Worm (Caenorhabditis elegans) whole organism, L1 larva: ENCODE data around the gene sru-45.

Source experiments
- C04F5.9 ChIP-seq: sonication (generic microtip); optimal IDR thresholded peaks from 2 replicates; lab custom pipeline; 2016; ENCODE audit warnings: missing genetic modification characterization, missing compliant biosample characterization
- C34B4.2 ChIP-seq: sonication (generic microtip); optimal IDR thresholded peaks from 2 replicates; lab custom pipeline; 2017; ENCODE audit warnings: mild to moderate bottlenecking, missing genetic modification characterization, missing compliant biosample characterization
- Y116A8C.19 ChIP-seq: sonication (generic microtip); optimal IDR thresholded peaks from 2 replicates; lab custom pipeline; 2016; ENCODE audit warnings: missing compliant biosample characterization, missing genetic modification characterization, borderline replicate concordance
- aly-2 ChIP-seq: fragments of 150-350 bp; optimal IDR thresholded peaks from 2 replicates; lab custom pipeline; 2014; ENCODE audit warnings: missing biosample characterization, missing genetic modification characterization
- ama-1 ChIP-seq: fragments of 150-350 bp; optimal IDR thresholded peaks from 2 replicates; lab custom pipeline; 2014
- ceh-63 ChIP-seq: fragments of 200-800 bp; sonication (Bioruptor generic); optimal IDR thresholded peaks from 2 replicates; lab custom pipeline; 2018; ENCODE audit warnings: mild to moderate bottlenecking, missing genetic modification characterization, missing compliant biosample characterization
- dpl-1 ChIP-seq, 3 experiments: fragments of 150-350 bp in 2 of 3; sonication (generic microtip) in 1 of 3; optimal IDR thresholded peaks; 2 replicates each; lab custom pipeline; 2014 to 2017; ENCODE audit warnings: missing biosample characterization in 3 of 3, missing genetic modification characterization in 3 of 3, missing genetic modification reagents in 3 of 3
- dsc-1 ChIP-seq: sonication (generic microtip); optimal IDR thresholded peaks from 2 replicates; lab custom pipeline; 2016; ENCODE audit warnings: mild to moderate bottlenecking, missing genetic modification characterization, missing compliant biosample characterization
- efl-1 ChIP-seq, 4 experiments: fragments of 150-350 bp; optimal IDR thresholded peaks in 3 of 4; peaks in 1 of 4; 1 replicate in 1 of 4; 2 replicates in 3 of 4; lab custom pipeline; 2014; ENCODE audit warnings: missing biosample characterization in 2 of 4, missing genetic modification characterization in 2 of 4, missing genetic modification reagents in 2 of 4
- egl-27 ChIP-seq, 2 experiments: fragments of 150-350 bp in 1 of 2; sonication (generic microtip); optimal IDR thresholded peaks; 3 replicates each; lab custom pipeline; 2017 to 2018; ENCODE audit warnings: missing biosample characterization in 2 of 2, missing genetic modification characterization in 2 of 2, missing genetic modification reagents in 2 of 2
- elt-2 ChIP-seq: sonication (generic microtip); optimal IDR thresholded peaks from 2 replicates; lab custom pipeline; 2016; ENCODE audit warnings: missing genetic modification characterization, mild to moderate bottlenecking, inconsistent platforms, missing compliant biosample characterization, missing genetic modification reagents
- elt-3 ChIP-seq, 6 experiments: fragments of 150-350 bp in 1 of 6; sonication (generic microtip); optimal IDR thresholded peaks; 2 replicates each; lab custom pipeline; 2017 to 2018; ENCODE audit warnings: missing biosample characterization in 6 of 6, missing genetic modification characterization in 6 of 6, inconsistent platforms in 1 of 6
- fos-1 ChIP-seq: fragments of 150-350 bp; optimal IDR thresholded peaks from 2 replicates; lab custom pipeline; 2014; ENCODE audit warnings: missing biosample characterization, missing genetic modification characterization
- irx-1 ChIP-seq: sonication (generic microtip); optimal IDR thresholded peaks from 2 replicates; lab custom pipeline; 2016; ENCODE audit warnings: missing genetic modification characterization, missing compliant biosample characterization
- lin-14 ChIP-seq: fragments of 200-800 bp; sonication (Bioruptor generic); optimal IDR thresholded peaks from 2 replicates; lab custom pipeline; 2018; ENCODE audit warnings: mild to moderate bottlenecking, missing genetic modification characterization, moderate library complexity, missing compliant biosample characterization
- lin-15B ChIP-seq: fragments of 150-350 bp; sonication (generic microtip); optimal IDR thresholded peaks from 3 replicates; lab custom pipeline; 2014; ENCODE audit warnings: missing biosample characterization, missing genetic modification characterization
- lir-3 ChIP-seq: sonication (generic microtip); optimal IDR thresholded peaks from 2 replicates; lab custom pipeline; 2016; ENCODE audit warnings: mild to moderate bottlenecking, missing genetic modification characterization, moderate library complexity, missing compliant biosample characterization; ENCODE audit not compliant: poor library complexity
- lsy-2 ChIP-seq, 2 experiments: fragments of 150-350 bp; optimal IDR thresholded peaks; 2 replicates each; lab custom pipeline; 2014; ENCODE audit warnings: missing biosample characterization in 2 of 2, missing genetic modification characterization in 2 of 2
- mab-9 ChIP-seq: fragments of 200-800 bp; sonication (Bioruptor generic); IDR thresholded peaks from 2 replicates; pipeline ENCODE4 v1.3.6; 2022; ENCODE audit warnings: missing genetic modification reagents, missing genetic modification characterization, missing compliant biosample characterization
- mdl-1 ChIP-seq, 2 experiments: fragments of 150-350 bp; optimal IDR thresholded peaks; 2 replicates each; lab custom pipeline; 2014 to 2017; ENCODE audit warnings: missing biosample characterization in 2 of 2, missing genetic modification characterization in 2 of 2, inconsistent platforms in 1 of 2
- nhr-11 ChIP-seq: fragments of 150-350 bp; optimal IDR thresholded peaks from 2 replicates; lab custom pipeline; 2014; ENCODE audit warnings: missing biosample characterization, missing genetic modification characterization
- nhr-19 ChIP-seq: fragments of 200-800 bp; sonication (Bioruptor generic); conservative IDR thresholded peaks from 2 replicates; pipeline ENCODE4 v1.3.6; 2022; ENCODE audit warnings: missing genetic modification characterization, missing compliant biosample characterization
- nhr-20 ChIP-seq: sonication (generic microtip); optimal IDR thresholded peaks from 2 replicates; lab custom pipeline; 2016; ENCODE audit warnings: mild to moderate bottlenecking, missing genetic modification characterization, missing compliant biosample characterization
- nhr-71 ChIP-seq: sonication (generic microtip); optimal IDR thresholded peaks from 2 replicates; lab custom pipeline; 2016; ENCODE audit warnings: mild to moderate bottlenecking, missing genetic modification characterization, moderate library complexity, missing compliant biosample characterization
- nhr-77 ChIP-seq: fragments of 150-350 bp; optimal IDR thresholded peaks from 2 replicates; lab custom pipeline; 2014; ENCODE audit warnings: missing biosample characterization, missing genetic modification characterization
- nhr-84 ChIP-seq: sonication (generic microtip); optimal IDR thresholded peaks from 2 replicates; lab custom pipeline; 2017; ENCODE audit warnings: missing biosample characterization, missing genetic modification characterization
- nhr-85 ChIP-seq: sonication (generic microtip); peaks from one replicate; lab custom pipeline; 2016; ENCODE audit warnings: missing genetic modification characterization, inconsistent platforms, missing compliant biosample characterization
- pqm-1 ChIP-seq: sonication (generic microtip); optimal IDR thresholded peaks from 3 replicates; lab custom pipeline; 2017; ENCODE audit warnings: missing biosample characterization, missing genetic modification characterization
- rnt-1 ChIP-seq: sonication (generic microtip); optimal IDR thresholded peaks from 2 replicates; lab custom pipeline; 2016; ENCODE audit warnings: mild to moderate bottlenecking, missing genetic modification characterization, moderate library complexity, missing compliant biosample characterization
- skn-1 ChIP-seq: fragments of 150-350 bp; optimal IDR thresholded peaks from 2 replicates; lab custom pipeline; 2014; ENCODE audit warnings: missing biosample characterization, missing genetic modification characterization
- snu-23 ChIP-seq: sonication (generic microtip); optimal IDR thresholded peaks from 2 replicates; lab custom pipeline; 2016; ENCODE audit warnings: missing genetic modification characterization, missing compliant biosample characterization
- sptf-1 ChIP-seq: fragments of 150-350 bp; optimal IDR thresholded peaks from 2 replicates; lab custom pipeline; 2014; ENCODE audit warnings: missing biosample characterization, missing genetic modification characterization
- swsn-7 ChIP-seq: sonication (generic microtip); optimal IDR thresholded peaks from 2 replicates; lab custom pipeline; 2016; ENCODE audit warnings: missing genetic modification characterization, missing compliant biosample characterization
- tbx-2 ChIP-seq: sonication (generic microtip); optimal IDR thresholded peaks from 2 replicates; lab custom pipeline; 2016; ENCODE audit warnings: missing genetic modification characterization, missing compliant biosample characterization
- unc-62 ChIP-seq: fragments of 150-350 bp; optimal IDR thresholded peaks from 2 replicates; lab custom pipeline; 2014; ENCODE audit warnings: missing biosample characterization, missing genetic modification reagents, missing genetic modification characterization
- unc-86 ChIP-seq: sonication (generic microtip); optimal IDR thresholded peaks from 2 replicates; lab custom pipeline; 2016; ENCODE audit warnings: missing genetic modification characterization, missing compliant biosample characterization
- vab-15 ChIP-seq: sonication (generic microtip); optimal IDR thresholded peaks from 2 replicates; lab custom pipeline; 2017; ENCODE audit warnings: missing genotype, mild to moderate bottlenecking, missing genetic modification characterization, missing compliant biosample characterization
- zag-1 ChIP-seq: fragments of 150-350 bp; optimal IDR thresholded peaks from 2 replicates; lab custom pipeline; 2014; ENCODE audit warnings: missing biosample characterization, missing genetic modification characterization
- ztf-11 ChIP-seq, 2 experiments: sonication (generic microtip); optimal IDR thresholded peaks; 2 replicates each; lab custom pipeline; 2016 to 2017; ENCODE audit warnings: missing genetic modification characterization in 2 of 2, missing biosample characterization in 1 of 2, missing compliant biosample characterization in 1 of 2

The sru-45 gene

DNA sequence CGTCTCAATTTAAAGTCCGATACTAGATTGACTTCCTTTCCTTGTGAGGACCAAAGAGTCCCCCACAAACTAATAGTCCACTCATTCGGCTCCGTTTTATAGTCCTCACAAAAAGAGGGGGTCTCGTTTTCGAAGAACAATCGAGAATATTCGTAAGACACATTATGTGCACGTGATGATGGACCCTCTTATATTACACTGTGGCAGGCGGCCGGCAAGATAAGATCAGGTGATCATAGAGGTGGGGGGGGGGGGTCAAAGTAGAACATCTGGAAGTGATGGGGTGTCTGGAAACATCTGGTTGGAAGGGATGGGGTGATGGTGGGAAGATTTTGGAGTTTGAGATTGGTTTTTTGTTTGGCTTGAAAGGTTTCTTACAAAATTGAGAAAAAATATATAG, 32.7 kb downstream of the sru-45 start (continued):
- TF ChIP-seq elt-3 (tag; optimal IDR thresholded peaks at IDR 0.05; lab: Kevin White, UChicago): no peak
- no peak for TF ChIP-seq nhr-11 (tag; lab: Kevin White, UChicago)
- TF ChIP-seq unc-86 (tag; lab: Kevin White, UChicago): no peak
- no peak for TF ChIP-seq egl-27 (tag; optimal IDR thresholded peaks at IDR 0.05; lab: Kevin White, UChicago)
- peak in 1 of 2 experiments; percentile 54 for TF ChIP-seq mdl-1 (tag; optimal IDR thresholded peaks at IDR 0.05; lab: Kevin White, UChicago)
- no peak for TF ChIP-seq tbx-2 (tag; lab: Kevin White, UChicago)
- peak; percentile 27 for TF ChIP-seq snu-23 (GFP tag; lab: Kevin White, UChicago)
- TF ChIP-seq dpl-1 (GFP tag; optimal IDR thresholded peaks at IDR 0.05; lab: Kevin White, UChicago): no peak
- TF ChIP-seq lin-14 (GFP tag; lab: Kevin White, UChicago): peak; percentile 43
- no peak for TF ChIP-seq skn-1 (tag; lab: Kevin White, UChicago)
- TF ChIP-seq, all 84 proteins: peak for 10

DNA sequence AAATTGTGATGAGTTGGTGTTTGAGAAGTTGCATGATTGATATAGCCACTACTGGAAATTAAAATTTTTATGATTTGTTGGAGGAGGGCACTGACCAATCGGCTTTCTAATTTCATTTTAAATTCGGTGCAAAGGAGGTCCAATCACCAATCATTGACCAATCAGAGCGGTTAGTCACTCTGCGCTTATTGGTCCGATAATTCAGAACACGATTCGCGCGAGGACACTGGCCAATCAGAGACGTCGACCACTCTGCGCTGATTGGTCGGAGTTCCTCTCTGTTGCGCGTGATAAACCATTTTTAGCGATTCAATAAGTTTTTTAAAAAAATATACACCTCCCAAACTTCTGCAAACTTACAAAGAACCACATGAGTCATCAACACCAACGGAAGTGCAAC, 34.1 kb downstream of the sru-45 start:
- TF ChIP-seq nhr-20 (tag; lab: Kevin White, UChicago): no peak
- no peak for TF ChIP-seq sptf-1 (tag; lab: Kevin White, UChicago)
- TF ChIP-seq dsc-1 (tag; lab: Kevin White, UChicago): peak; percentile 10

DNA sequence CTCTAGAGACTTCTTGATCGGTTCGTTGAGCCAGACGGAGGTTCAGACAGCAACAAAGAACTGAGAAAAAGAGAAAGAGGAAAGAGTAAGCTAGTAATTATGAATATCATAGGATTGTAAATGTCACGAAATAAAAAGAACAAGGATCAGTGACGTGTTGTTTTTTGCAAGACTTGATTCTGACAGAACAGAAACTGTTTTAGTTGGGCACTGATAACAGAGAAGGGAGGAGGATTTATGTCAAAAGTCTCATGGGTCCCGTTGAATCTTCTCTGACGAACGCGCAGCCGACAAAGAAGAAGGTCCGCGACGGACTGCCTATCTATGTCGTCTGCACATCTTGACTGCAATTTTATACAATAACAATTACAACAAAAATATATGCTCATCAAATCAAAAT, 34.9 kb downstream of the sru-45 start, which contains the start of gene T03E6.9:
Gene T03E6.9, minus strand, starts transcription at position 101 of the 400 bp plus-strand sequence.
- no peak for TF ChIP-seq fos-1 (tag; lab: Kevin White, UChicago)
- TF ChIP-seq nhr-84: no peak
- no peak for TF ChIP-seq ztf-11 (tag; optimal IDR thresholded peaks at IDR 0.05; lab: Kevin White, UChicago)
- TF ChIP-seq lir-3 (tag; lab: Kevin White, UChicago): no peak
- no peak for TF ChIP-seq lin-14 (GFP tag; lab: Kevin White, UChicago)
- no peak for TF ChIP-seq dsc-1 (tag; lab: Kevin White, UChicago)
- no peak for TF ChIP-seq swsn-7 (tag; lab: Kevin White, UChicago)
- TF ChIP-seq tbx-2 (tag; lab: Kevin White, UChicago): no peak
- TF ChIP-seq nhr-71: no peak
- no peak for TF ChIP-seq irx-1
- TF ChIP-seq nhr-77 (tag; lab: Kevin White, UChicago): no peak
- TF ChIP-seq unc-62 (GFP tag; lab: Kevin White, UChicago): no peak
- TF ChIP-seq ceh-63: no peak
- TF ChIP-seq C04F5.9 (tag; lab: Kevin White, UChicago): no peak
- TF ChIP-seq nhr-19 (GFP tag; lab: Robert Waterston, UW): no peak
- TF ChIP-seq sptf-1 (tag; lab: Kevin White, UChicago): no peak
- TF ChIP-seq lsy-2 (tag; optimal IDR thresholded peaks at IDR 0.05; lab: Kevin White, UChicago): no peak
- TF ChIP-seq zag-1: no peak
- TF ChIP-seq pqm-1 (tag; lab: Kevin White, UChicago): no peak
- TF ChIP-seq rnt-1 (tag; lab: Kevin White, UChicago): no peak

DNA sequence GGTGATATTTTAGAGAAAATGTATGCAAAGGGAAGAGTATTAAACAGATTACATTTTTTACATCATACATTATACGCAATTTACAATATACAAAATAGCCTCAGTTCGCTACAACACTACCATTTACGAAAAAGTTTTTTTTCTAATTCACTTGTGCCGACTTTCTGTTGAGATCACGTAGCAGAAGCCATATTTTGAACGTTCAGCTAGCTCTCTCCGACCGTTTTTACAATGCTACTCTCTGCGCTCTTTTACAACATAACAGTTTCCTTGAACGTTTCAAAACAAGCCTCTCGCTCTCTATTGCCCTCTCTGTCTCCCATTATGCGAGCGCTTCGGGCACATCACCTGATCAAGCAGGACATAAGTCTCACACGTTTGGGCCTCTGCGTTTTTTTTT, 37.4 kb downstream of the sru-45 start, which contains the start of gene T03E6.8:
Gene T03E6.8, minus strand, starts transcription at position 101 of the 400 bp plus-strand sequence.
- TF ChIP-seq efl-1 (optimal IDR thresholded peaks at IDR 0.05; lab: Kevin White, UChicago): no peak
- peak in 1 of 2 experiments; percentile 3 for TF ChIP-seq efl-1 (GFP tag; optimal IDR thresholded peaks at IDR 0.05 in 1 of 2; lab: Kevin White, UChicago)
- no peak for TF ChIP-seq nhr-20 (tag; lab: Kevin White, UChicago)
- TF ChIP-seq, all 84 proteins: peak for 1

DNA sequence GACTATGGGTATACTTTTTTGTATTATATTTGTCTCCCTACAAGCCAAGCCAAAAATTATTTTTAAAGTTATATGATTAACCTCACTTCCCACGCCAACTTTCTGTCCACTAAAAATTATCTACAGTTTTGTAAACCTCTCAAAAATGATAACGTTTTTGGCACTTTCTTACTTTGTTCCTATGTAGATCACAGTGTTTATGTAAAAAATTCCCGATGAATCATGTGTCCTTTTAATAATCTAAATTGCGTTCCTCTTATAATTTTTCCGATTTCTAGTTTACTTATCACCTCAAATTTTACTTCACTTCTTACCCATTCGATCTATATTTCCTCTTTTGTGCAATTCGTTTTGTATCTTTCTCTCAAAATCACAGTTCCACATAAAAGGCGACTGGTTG, 38.6 kb downstream of the sru-45 start:
- TF ChIP-seq nhr-11 (tag; lab: Kevin White, UChicago) (no peak), nhr-85 (tag; lab: Kevin White, UChicago) (no peak), ztf-11 (tag; optimal IDR thresholded peaks at IDR 0.05; lab: Kevin White, UChicago) (no peak), aly-2 (no peak), swsn-7 (tag; lab: Kevin White, UChicago) (no peak), vab-15 (tag; lab: Kevin White, UChicago) (no peak), lin-15B (tag; lab: Kevin White, UChicago) (no peak), C34B4.2 (tag; lab: Kevin White, UChicago) (no peak), ama-1 (no peak), Y116A8C.19 (no peak), elt-2 (tag; lab: Kevin White, UChicago) (no peak), mab-9 (no peak), dsc-1 (tag; lab: Kevin White, UChicago) (no peak), tbx-2 (tag; lab: Kevin White, UChicago) (no peak), nhr-71 (no peak)
- TF ChIP-seq, all 84 proteins: peak for 0
